Fruit fly (Drosophila melanogaster) whole organism, embryonic: ENCODE measurements around the gene Neurl4.
A peak's percentile ranks its signal among the peaks of the same experiment; 100 is the strongest.

ENCODE experiments used
- B-H1 ChIP-seq: fragments of 200-800 bp; sonication (Bioruptor generic); IDR thresholded peaks from 3 replicates; pipeline ENCODE4 v1.3.6; 2022; ENCODE audit warnings: missing biosample characterization, missing genetic modification characterization
- Bgb ChIP-seq: fragments of 200-800 bp; sonication (Bioruptor generic); IDR thresholded peaks from 2 replicates; pipeline ENCODE4 v1.3.6; 2022; ENCODE audit warnings: missing biosample characterization, missing genetic modification characterization; ENCODE audit not compliant: partially characterized antibody
- CG10274 ChIP-seq: fragments of 200-800 bp; sonication (Bioruptor generic); optimal IDR thresholded peaks from 3 replicates; lab custom pipeline; 2017; ENCODE audit warnings: missing biosample characterization, mild to moderate bottlenecking, missing genetic modification characterization
- CG17359 ChIP-seq: fragments of 200-800 bp; sonication (Bioruptor generic); optimal IDR thresholded peaks from 3 replicates; lab custom pipeline; 2018; ENCODE audit warnings: missing biosample characterization, mild to moderate bottlenecking, missing genetic modification characterization, moderate library complexity
- CG2678 ChIP-seq: fragments of 200-800 bp; sonication (Bioruptor generic); optimal IDR thresholded peaks from 3 replicates; lab custom pipeline; 2019; ENCODE audit warnings: missing biosample characterization, mild to moderate bottlenecking, missing genetic modification characterization, moderate library complexity
- CG2875 ChIP-seq: fragments of 200-800 bp; sonication (Bioruptor generic); optimal IDR thresholded peaks from 2 replicates; lab custom pipeline; 2017; ENCODE audit warnings: missing biosample characterization, mild to moderate bottlenecking, missing genetic modification characterization, missing genetic modification reagents
- CG2889 ChIP-seq: fragments of 200-800 bp; sonication (Bioruptor generic); IDR thresholded peaks from 3 replicates; pipeline ENCODE4 v1.3.6; 2022; ENCODE audit warnings: missing biosample characterization, missing genetic modification characterization
- CG30403 ChIP-seq: fragments of 200-800 bp; sonication (Bioruptor generic); optimal IDR thresholded peaks from 3 replicates; lab custom pipeline; 2016; ENCODE audit warnings: missing biosample characterization, missing genetic modification characterization
- CG31388 ChIP-seq: fragments of 200-800 bp; sonication (Bioruptor generic); optimal IDR thresholded peaks from 2 replicates; lab custom pipeline; 2016; ENCODE audit warnings: missing biosample characterization, missing genetic modification characterization
- CG3407 ChIP-seq: fragments of 200-800 bp; sonication (Bioruptor generic); optimal IDR thresholded peaks from 2 replicates; lab custom pipeline; 2018; ENCODE audit warnings: missing biosample characterization, mild to moderate bottlenecking, missing genetic modification characterization
- CG5180 ChIP-seq: fragments of 200-800 bp; sonication (Bioruptor generic); optimal IDR thresholded peaks from 3 replicates; lab custom pipeline; 2017; ENCODE audit warnings: missing biosample characterization, missing genetic modification characterization, mild to moderate bottlenecking, moderate library complexity, missing genetic modification reagents
- CG7963 ChIP-seq: fragments of 200-800 bp; sonication (Bioruptor generic); IDR thresholded peaks from 3 replicates; pipeline ENCODE4 v1.3.6; 2022; ENCODE audit warnings: missing biosample characterization, missing genetic modification characterization; ENCODE audit not compliant: partially characterized antibody
- CG8359 ChIP-seq: fragments of 200-800 bp; sonication (Bioruptor generic); optimal IDR thresholded peaks from 2 replicates; lab custom pipeline; 2017; ENCODE audit warnings: missing biosample characterization, mild to moderate bottlenecking, missing genetic modification characterization, borderline replicate concordance
- CG9727 ChIP-seq: fragments of 200-800 bp; sonication (Bioruptor generic); optimal IDR thresholded peaks from 3 replicates; lab custom pipeline; 2017; ENCODE audit warnings: missing biosample characterization, mild to moderate bottlenecking, missing genetic modification characterization
- Dad ChIP-seq: fragments of 200-800 bp; sonication (Bioruptor generic); optimal IDR thresholded peaks from 3 replicates; lab custom pipeline; 2016; ENCODE audit warnings: missing biosample characterization, missing genetic modification characterization
- Dll ChIP-seq: fragments of 200-800 bp; sonication (Bioruptor generic); IDR thresholded peaks from 4 replicates; pipeline ENCODE4 v1.3.6; 2022; ENCODE audit warnings: missing biosample characterization, missing genetic modification characterization; ENCODE audit not compliant: partially characterized antibody
- Dref ChIP-seq: fragments of 200-800 bp; sonication (Bioruptor generic); IDR thresholded peaks from 2 replicates; pipeline ENCODE4 v1.3.6; 2022; ENCODE audit warnings: missing biosample characterization, missing genetic modification characterization
- Drgx ChIP-seq: fragments of 200-800 bp; sonication (Bioruptor generic); IDR thresholded peaks from 2 replicates; pipeline ENCODE4 v1.3.6; 2022; ENCODE audit warnings: missing biosample characterization, missing genetic modification characterization
- E2f1 ChIP-seq: fragments of 200-800 bp; sonication (Bioruptor generic); IDR thresholded peaks from 2 replicates; pipeline ENCODE4 v1.3.6; 2022; ENCODE audit warnings: missing biosample characterization, missing genetic modification characterization
- Eip74EF ChIP-seq, 2 experiments: fragments of 200-800 bp in 1 of 2; fragments of >200 bp in 1 of 2; sonication (Bioruptor generic) in 1 of 2; optimal IDR thresholded peaks; 2 replicates each; lab custom pipeline; 2017 to 2019; ENCODE audit warnings: missing biosample characterization in 2 of 2, missing genetic modification characterization in 2 of 2, mild to moderate bottlenecking in 1 of 2, moderate library complexity in 1 of 2
- Hmr ChIP-seq: fragments of 200-800 bp; sonication (Bioruptor generic); optimal IDR thresholded peaks from 3 replicates; lab custom pipeline; 2017; ENCODE audit warnings: mild to moderate bottlenecking, missing biosample characterization, missing genetic modification reagents, missing genetic modification characterization
- MTF-1 ChIP-seq: fragments of 200-800 bp; sonication (Bioruptor generic); optimal IDR thresholded peaks from 2 replicates; lab custom pipeline; 2018; ENCODE audit warnings: missing biosample characterization, mild to moderate bottlenecking, missing genetic modification characterization, borderline replicate concordance
- Nf-YB ChIP-seq: fragments of 200-800 bp; sonication (Bioruptor generic); optimal IDR thresholded peaks from 3 replicates; lab custom pipeline; 2019; ENCODE audit warnings: missing biosample characterization, mild to moderate bottlenecking, missing genetic modification characterization, moderate library complexity
- Rx ChIP-seq: fragments of 200-800 bp; sonication (Bioruptor generic); IDR thresholded peaks from 2 replicates; pipeline ENCODE4 v1.3.6; 2022; ENCODE audit warnings: missing biosample characterization, missing genetic modification characterization
- Usf ChIP-seq: fragments of 200-800 bp; sonication (Bioruptor generic); optimal IDR thresholded peaks from 2 replicates; lab custom pipeline; 2017; ENCODE audit warnings: missing genotype, missing biosample characterization, missing genetic modification characterization
- abd-A ChIP-seq: fragments of 200-800 bp; sonication (Bioruptor generic); optimal IDR thresholded peaks from 3 replicates; lab custom pipeline; 2019; ENCODE audit warnings: missing biosample characterization, mild to moderate bottlenecking, missing genetic modification characterization, moderate library complexity
- ato ChIP-seq: fragments of 200-800 bp; sonication (Bioruptor generic); IDR thresholded peaks from 2 replicates; pipeline ENCODE4 v1.3.6; 2022; ENCODE audit warnings: missing biosample characterization, missing genetic modification characterization; ENCODE audit not compliant: partially characterized antibody
- chm ChIP-seq: fragments of 200-800 bp; sonication (Bioruptor generic); IDR thresholded peaks from 2 replicates; pipeline ENCODE4 v1.3.6; 2022; ENCODE audit warnings: missing biosample characterization, missing genetic modification characterization
- corto ChIP-seq: fragments of 200-800 bp; sonication (Bioruptor generic); optimal IDR thresholded peaks from 2 replicates; lab custom pipeline; 2016; ENCODE audit warnings: missing biosample characterization, mild to moderate bottlenecking, missing genetic modification characterization, moderate library complexity
- dati ChIP-seq: fragments of 200-800 bp; sonication (Bioruptor generic); IDR thresholded peaks from 2 replicates; pipeline ENCODE4 v1.3.6; 2022; ENCODE audit warnings: missing biosample characterization, missing genetic modification characterization
- en ChIP-seq: fragments of 200-800 bp; sonication (Bioruptor generic); optimal IDR thresholded peaks from 2 replicates; lab custom pipeline; 2016; ENCODE audit warnings: missing biosample characterization, missing genetic modification characterization
- fd96Cb ChIP-seq: fragments of 200-800 bp; sonication (Bioruptor generic); optimal IDR thresholded peaks from 2 replicates; lab custom pipeline; 2018; ENCODE audit warnings: missing biosample characterization, mild to moderate bottlenecking, missing genetic modification characterization, moderate library complexity
- ftz-f1 ChIP-seq: fragments of 200-800 bp; sonication (Bioruptor generic); optimal IDR thresholded peaks from 2 replicates; lab custom pipeline; 2016; ENCODE audit warnings: missing biosample characterization, missing genetic modification characterization
- fu2 ChIP-seq: fragments of 200-800 bp; sonication (Bioruptor generic); optimal IDR thresholded peaks from 2 replicates; lab custom pipeline; 2016; ENCODE audit warnings: missing biosample characterization, missing genetic modification characterization
- gem ChIP-seq: fragments of 200-800 bp; sonication (Bioruptor generic); optimal IDR thresholded peaks from 2 replicates; lab custom pipeline; 2019; ENCODE audit warnings: missing biosample characterization, mild to moderate bottlenecking, missing genetic modification characterization, moderate library complexity
- h ChIP-seq: fragments of >200 bp; optimal IDR thresholded peaks from 2 replicates; lab custom pipeline; 2017
- ham ChIP-seq: fragments of 200-800 bp; sonication (Bioruptor generic); IDR thresholded peaks from 2 replicates; pipeline ENCODE4 v1.3.6; 2022; ENCODE audit warnings: missing biosample characterization, missing genetic modification characterization
- jumu ChIP-seq: fragments of 200-800 bp; sonication (Bioruptor generic); optimal IDR thresholded peaks from 3 replicates; lab custom pipeline; 2016; ENCODE audit warnings: missing biosample characterization, missing genetic modification characterization
- nerfin-1 ChIP-seq: fragments of 200-800 bp; sonication (Bioruptor generic); optimal IDR thresholded peaks from 3 replicates; lab custom pipeline; 2019; ENCODE audit warnings: missing biosample characterization, mild to moderate bottlenecking, missing genetic modification characterization, moderate library complexity
- nom ChIP-seq: fragments of 200-800 bp; sonication (Bioruptor generic); optimal IDR thresholded peaks from 2 replicates; lab custom pipeline; 2017; ENCODE audit warnings: missing biosample characterization, missing genetic modification characterization, mild to moderate bottlenecking, moderate library complexity, missing genetic modification reagents
- odd ChIP-seq: fragments of 200-800 bp; sonication (Bioruptor generic); optimal IDR thresholded peaks from 2 replicates; lab custom pipeline; 2017; ENCODE audit warnings: missing biosample characterization, mild to moderate bottlenecking, missing genetic modification characterization
- pb ChIP-seq: fragments of 200-800 bp; sonication (Bioruptor generic); optimal IDR thresholded peaks from 3 replicates; lab custom pipeline; 2016; ENCODE audit warnings: missing biosample characterization, missing genetic modification characterization
- pho ChIP-seq: fragments of 200-800 bp; sonication (Bioruptor generic); optimal IDR thresholded peaks from 2 replicates; lab custom pipeline; 2016; ENCODE audit warnings: missing biosample characterization, missing genetic modification characterization
- pzg ChIP-seq: fragments of 200-800 bp; sonication (Bioruptor generic); optimal IDR thresholded peaks from 3 replicates; lab custom pipeline; 2018; ENCODE audit warnings: missing biosample characterization, mild to moderate bottlenecking, missing genetic modification characterization, moderate library complexity
- ranshi ChIP-seq: fragments of 200-800 bp; sonication (Bioruptor generic); IDR thresholded peaks from 2 replicates; pipeline ENCODE4 v1.3.6; 2022; ENCODE audit warnings: missing biosample characterization, missing genetic modification characterization
- repo ChIP-seq: fragments of 200-800 bp; sonication (Bioruptor generic); optimal IDR thresholded peaks from 2 replicates; lab custom pipeline; 2016; ENCODE audit warnings: missing biosample characterization, missing genetic modification characterization
- salm ChIP-seq: fragments of 200-800 bp; sonication (Bioruptor generic); optimal IDR thresholded peaks from 2 replicates; lab custom pipeline; 2018; ENCODE audit warnings: missing biosample characterization, mild to moderate bottlenecking, missing genetic modification characterization
- sens-2 ChIP-seq: fragments of 200-800 bp; sonication (Bioruptor generic); IDR thresholded peaks from 2 replicates; pipeline ENCODE4 v1.3.6; 2022; ENCODE audit warnings: missing biosample characterization, missing genetic modification characterization
- sim ChIP-seq: fragments of 200-800 bp; sonication (Bioruptor generic); IDR thresholded peaks from 2 replicates; pipeline ENCODE4 v1.3.6; 2022; ENCODE audit warnings: missing biosample characterization, missing genetic modification characterization
- sisA ChIP-seq: fragments of 200-800 bp; sonication (Bioruptor generic); IDR thresholded peaks from 2 replicates; pipeline ENCODE4 v1.3.6; 2022; ENCODE audit warnings: missing biosample characterization, missing genetic modification characterization
- stc ChIP-seq: fragments of 200-800 bp; sonication (Bioruptor generic); IDR thresholded peaks from 2 replicates; pipeline ENCODE4 v1.3.6; 2022; ENCODE audit warnings: missing biosample characterization, missing genetic modification characterization

Gene Neurl4

dm6 chr3L:14036867-14037313 is 12.8 kb downstream of the Neurl4 start, which contains the start of gene Hsp110 (continued):
- TF ChIP-seq repo (GFP tag; lab: Kevin White, UChicago) (peak; percentile 7), fd96Cb (tag; lab: Kevin White, UChicago) (no peak), ranshi (GFP tag; lab: Robert Waterston, UW) (no peak), Hmr (GFP tag; lab: Kevin White, UChicago) (no peak), gem (tag; lab: Kevin White, UChicago) (peak; percentile 24), fu2 (no peak), Drgx (GFP tag; lab: Robert Waterston, UW) (no peak), Dll (peak; percentile 97), CG8359 (no peak), CG2889 (GFP tag; lab: Robert Waterston, UW) (no peak), CG10274 (no peak), CG3407 (GFP tag; lab: Kevin White, UChicago) (no peak), Dad (peak; percentile 8), CG7963 (GFP tag; lab: Robert Waterston, UW) (peak; percentile 98), MTF-1 (GFP tag; lab: Kevin White, UChicago) (no peak), ham (GFP tag; lab: Robert Waterston, UW) (no peak), CG17359 (tag; lab: Kevin White, UChicago) (peak; percentile 37), h (no peak), pho (GFP tag; lab: Kevin White, UChicago) (peak; percentile 10), Eip74EF (GFP tag; optimal IDR thresholded peaks at IDR 0.05; lab: Kevin White, UChicago) (peak in 1 of 2 experiments; percentile 17), salm (tag; lab: Kevin White, UChicago) (no peak), ftz-f1 (GFP tag; lab: Kevin White, UChicago) (peak; percentile 46), odd (GFP tag; lab: Kevin White, UChicago) (no peak), CG2875 (GFP tag; lab: Kevin White, UChicago) (no peak), Rx (GFP tag; lab: Robert Waterston, UW) (no peak), CG31388 (GFP tag; lab: Kevin White, UChicago) (no peak), Nf-YB (peak; percentile 29), CG2678 (tag; lab: Kevin White, UChicago) (peak; percentile 7), stc (GFP tag; lab: Robert Waterston, UW) (no peak), dati (GFP tag; lab: Robert Waterston, UW) (no peak), en (GFP tag; lab: Kevin White, UChicago) (no peak), sens-2 (GFP tag; lab: Robert Waterston, UW) (no peak), B-H1 (GFP tag; lab: Robert Waterston, UW) (no peak), Dref (GFP tag; lab: Robert Waterston, UW) (peak; percentile 98), ato (peak; percentile 99), sim (GFP tag; lab: Robert Waterston, UW) (no peak), jumu (GFP tag; lab: Kevin White, UChicago) (peak; percentile 7), sisA (GFP tag; lab: Robert Waterston, UW) (no peak), CG9727 (GFP tag; lab: Kevin White, UChicago) (no peak), chm (no peak), pb (GFP tag; lab: Kevin White, UChicago) (no peak), CG30403 (GFP tag; lab: Kevin White, UChicago) (peak; percentile 11), corto (peak; percentile 23), pzg (GFP tag; lab: Kevin White, UChicago) (peak; percentile 92), E2f1 (peak; percentile 16; the same call in 1 of the 2 replicates), nom (GFP tag; lab: Kevin White, UChicago) (peak; percentile 66), Bgb (GFP tag; lab: Robert Waterston, UW) (peak; percentile 100), Usf (no peak), nerfin-1 (tag; lab: Kevin White, UChicago) (peak; percentile 42), abd-A (no peak), CG5180 (no peak)
